Worm (Caenorhabditis elegans): ENCODE data around the gene F26F4.6.

DNA sequence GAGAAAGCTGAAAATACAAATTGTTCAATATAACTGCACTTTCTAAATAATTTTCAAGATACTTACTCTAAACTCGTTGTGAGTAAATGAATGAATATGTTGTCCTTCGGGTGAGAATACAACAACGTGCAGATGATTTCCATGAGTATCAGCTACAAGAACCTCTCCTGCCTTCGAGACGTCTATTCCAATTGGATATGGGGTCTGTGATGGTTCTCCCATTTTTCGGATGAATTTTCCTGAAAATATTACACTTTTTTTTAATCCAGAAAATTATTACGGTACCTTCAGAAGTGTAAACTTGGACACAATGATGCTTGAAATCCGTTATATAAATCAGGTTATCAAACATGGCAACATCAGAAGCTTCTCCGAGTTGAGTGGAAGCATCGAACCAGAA, 1.9 kb upstream of the F26F4.6 start:
- no peak for TF ChIP-seq pha-4 (tag; optimal IDR thresholded peaks at IDR 0.05)
- TF ChIP-seq attf-3 (GFP tag; conservative IDR thresholded peaks at IDR 0.05) = no peak
- TF ChIP-seq F39B2.1 (GFP tag; IDR thresholded peaks at IDR 0.05) = no peak
- TF ChIP-seq snpc-1.3 (tag; optimal IDR thresholded peaks at IDR 0.05; ENCODE audit: insufficient read depth) = no peak
- TF ChIP-seq rcor-1 (GFP tag; IDR thresholded peaks at IDR 0.05) = no peak
- no peak for TF ChIP-seq efl-1 (GFP tag; optimal IDR thresholded peaks at IDR 0.05)
- TF ChIP-seq sea-2 (GFP tag; IDR thresholded peaks at IDR 0.05) = no peak
- no peak for TF ChIP-seq tbp1 (GFP tag; optimal IDR thresholded peaks at IDR 0.05)
